Fruit fly (Drosophila melanogaster) whole organism, embryonic: ENCODE data around the gene Mks1.
A peak's percentile ranks its signal among the peaks of the same experiment; 100 is the strongest.

Source experiments
- B-H1 ChIP-seq: fragments of 200-800 bp; sonication (Bioruptor generic); IDR thresholded peaks from 3 replicates; pipeline ENCODE4 v1.3.6; 2022; ENCODE audit warnings: missing biosample characterization, missing genetic modification characterization
- BEAF-32 ChIP-seq: fragments of 200-800 bp; sonication (Bioruptor generic); optimal IDR thresholded peaks from 3 replicates; lab custom pipeline; 2017; ENCODE audit warnings: missing biosample characterization, missing genetic modification characterization, mild to moderate bottlenecking, moderate library complexity, missing genetic modification reagents
- CG11696 ChIP-seq: fragments of 200-800 bp; sonication (Bioruptor generic); IDR thresholded peaks from 2 replicates; pipeline ENCODE4 v1.3.6; 2022; ENCODE audit warnings: missing biosample characterization, missing genetic modification characterization
- CG11723 ChIP-seq: fragments of 200-800 bp; sonication (Bioruptor generic); optimal IDR thresholded peaks from 2 replicates; lab custom pipeline; 2017; ENCODE audit warnings: missing biosample characterization, mild to moderate bottlenecking, missing genetic modification characterization
- CG12236 ChIP-seq: fragments of 200-800 bp; sonication (Bioruptor generic); optimal IDR thresholded peaks from 2 replicates; lab custom pipeline; 2016; ENCODE audit warnings: missing biosample characterization, missing genetic modification characterization
- CG12942 ChIP-seq: fragments of 200-800 bp; sonication (Bioruptor generic); optimal IDR thresholded peaks from 3 replicates; lab custom pipeline; 2016; ENCODE audit warnings: missing biosample characterization, missing genetic modification characterization
- CG14710 ChIP-seq: fragments of 200-800 bp; sonication (Bioruptor generic); optimal IDR thresholded peaks from 3 replicates; lab custom pipeline; 2019; ENCODE audit warnings: missing biosample characterization, mild to moderate bottlenecking, missing genetic modification characterization, moderate library complexity
- CG15696 ChIP-seq: fragments of 200-800 bp; sonication (Bioruptor generic); optimal IDR thresholded peaks from 2 replicates; lab custom pipeline; 2019; ENCODE audit warnings: missing biosample characterization, mild to moderate bottlenecking, missing genetic modification characterization, moderate library complexity
- CG1602 ChIP-seq: fragments of 200-800 bp; sonication (Bioruptor generic); optimal IDR thresholded peaks from 3 replicates; lab custom pipeline; 2016; ENCODE audit warnings: missing biosample characterization, missing genetic modification characterization
- CG17802 ChIP-seq: fragments of 200-800 bp; sonication (Bioruptor generic); optimal IDR thresholded peaks from 2 replicates; lab custom pipeline; 2018; ENCODE audit warnings: missing biosample characterization, mild to moderate bottlenecking, missing genetic modification characterization, moderate library complexity
- CG2678 ChIP-seq: fragments of 200-800 bp; sonication (Bioruptor generic); optimal IDR thresholded peaks from 3 replicates; lab custom pipeline; 2019; ENCODE audit warnings: missing biosample characterization, mild to moderate bottlenecking, missing genetic modification characterization, moderate library complexity
- CG4730 ChIP-seq: fragments of 200-800 bp; sonication (Bioruptor generic); IDR thresholded peaks from 2 replicates; pipeline ENCODE4 v1.3.6; 2022; ENCODE audit warnings: missing biosample characterization, missing genetic modification characterization
- CG4820 ChIP-seq: fragments of 200-800 bp; sonication (Bioruptor generic); optimal IDR thresholded peaks from 3 replicates; lab custom pipeline; 2016; ENCODE audit warnings: missing biosample characterization, missing genetic modification characterization
- CG5180 ChIP-seq: fragments of 200-800 bp; sonication (Bioruptor generic); optimal IDR thresholded peaks from 3 replicates; lab custom pipeline; 2017; ENCODE audit warnings: missing biosample characterization, missing genetic modification characterization, mild to moderate bottlenecking, moderate library complexity, missing genetic modification reagents
- CG5245 ChIP-seq: fragments of 200-800 bp; sonication (Bioruptor generic); optimal IDR thresholded peaks from 3 replicates; lab custom pipeline; 2016; ENCODE audit warnings: missing biosample characterization, missing genetic modification characterization
- CG7928 ChIP-seq: fragments of 200-800 bp; sonication (Bioruptor generic); optimal IDR thresholded peaks from 2 replicates; lab custom pipeline; 2017; ENCODE audit warnings: missing biosample characterization, mild to moderate bottlenecking, missing genetic modification characterization
- CG7963 ChIP-seq: fragments of 200-800 bp; sonication (Bioruptor generic); IDR thresholded peaks from 3 replicates; pipeline ENCODE4 v1.3.6; 2022; ENCODE audit warnings: missing biosample characterization, missing genetic modification characterization; ENCODE audit not compliant: partially characterized antibody
- CG8944 ChIP-seq: fragments of 200-800 bp; sonication (Bioruptor generic); optimal IDR thresholded peaks from 3 replicates; lab custom pipeline; 2016; ENCODE audit warnings: missing biosample characterization, missing genetic modification characterization
- Dip3 ChIP-seq: fragments of 200-800 bp; sonication (Bioruptor generic); optimal IDR thresholded peaks from 3 replicates; lab custom pipeline; 2016; ENCODE audit warnings: missing biosample characterization, missing genetic modification characterization
- Elba2 ChIP-seq: fragments of 200-800 bp; sonication (Bioruptor generic); optimal IDR thresholded peaks from 3 replicates; lab custom pipeline; 2016; ENCODE audit warnings: missing biosample characterization, missing genetic modification characterization
- Hr3 ChIP-seq: fragments of 200-800 bp; sonication (Bioruptor generic); optimal IDR thresholded peaks from 3 replicates; lab custom pipeline; 2016; ENCODE audit warnings: missing biosample characterization, missing genetic modification characterization
- Hsf ChIP-seq: fragments of 200-800 bp; sonication (Bioruptor generic); optimal IDR thresholded peaks from 3 replicates; lab custom pipeline; 2016; ENCODE audit warnings: missing biosample characterization, missing genetic modification characterization
- Mad ChIP-seq: fragments of 200-800 bp; sonication (Bioruptor generic); optimal IDR thresholded peaks from 2 replicates; lab custom pipeline; 2016; ENCODE audit warnings: missing biosample characterization, missing genetic modification characterization
- Max ChIP-seq: fragments of 200-800 bp; sonication (Bioruptor generic); optimal IDR thresholded peaks from 2 replicates; lab custom pipeline; 2016; ENCODE audit warnings: missing biosample characterization, mild to moderate bottlenecking, missing genetic modification characterization
- Optix ChIP-seq: fragments of 200-800 bp; sonication (Bioruptor generic); IDR thresholded peaks from 3 replicates; pipeline ENCODE4 v1.3.6; 2022; ENCODE audit warnings: missing biosample characterization, missing genetic modification characterization
- Stat92E ChIP-seq, 3 experiments: fragments of >200 bp in 2 of 3; fragments of 200-800 bp in 1 of 3; sonication (Bioruptor generic) in 1 of 3; optimal IDR thresholded peaks; 2 replicates each; lab custom pipeline; 2017 to 2019; ENCODE audit warnings: missing biosample characterization in 3 of 3, missing genetic modification characterization in 3 of 3, mild to moderate bottlenecking in 1 of 3, moderate library complexity in 1 of 3
- Trl ChIP-seq, 3 experiments: fragments of >200 bp in 2 of 3; fragments of 200-800 bp in 1 of 3; sonication (Bioruptor generic) in 1 of 3; optimal IDR thresholded peaks; 2 replicates in 1 of 3; 3 replicates in 2 of 3; lab custom pipeline; 2016 to 2017; ENCODE audit warnings: missing biosample characterization in 1 of 3, missing genetic modification characterization in 1 of 3
- Xrp1 ChIP-seq: fragments of 200-800 bp; sonication (Bioruptor generic); IDR thresholded peaks from 2 replicates; pipeline ENCODE4 v1.3.6; 2022; ENCODE audit warnings: missing biosample characterization, missing genetic modification characterization
- bcd ChIP-seq: fragments of 200-800 bp; sonication (Bioruptor generic); optimal IDR thresholded peaks from 2 replicates; lab custom pipeline; 2017; ENCODE audit warnings: missing biosample characterization, mild to moderate bottlenecking, missing genetic modification characterization
- cato ChIP-seq: fragments of 200-800 bp; sonication (Bioruptor generic); optimal IDR thresholded peaks from 2 replicates; lab custom pipeline; 2016; ENCODE audit warnings: missing biosample characterization, missing genetic modification characterization, borderline replicate concordance
- chm ChIP-seq: fragments of 200-800 bp; sonication (Bioruptor generic); IDR thresholded peaks from 2 replicates; pipeline ENCODE4 v1.3.6; 2022; ENCODE audit warnings: missing biosample characterization, missing genetic modification characterization
- danr ChIP-seq: fragments of 200-800 bp; sonication (Bioruptor generic); IDR thresholded peaks from 2 replicates; pipeline ENCODE4 v1.3.6; 2022; ENCODE audit warnings: missing biosample characterization, missing genetic modification characterization
- dysf ChIP-seq: fragments of 200-800 bp; sonication (Bioruptor generic); IDR thresholded peaks from 3 replicates; pipeline ENCODE4 v1.3.6; 2022; ENCODE audit warnings: missing biosample characterization, missing genetic modification characterization
- emc ChIP-seq: fragments of 200-800 bp; sonication (Bioruptor generic); optimal IDR thresholded peaks from 2 replicates; lab custom pipeline; 2016; ENCODE audit warnings: missing biosample characterization, missing genetic modification characterization
- fd96Cb ChIP-seq: fragments of 200-800 bp; sonication (Bioruptor generic); optimal IDR thresholded peaks from 2 replicates; lab custom pipeline; 2018; ENCODE audit warnings: missing biosample characterization, mild to moderate bottlenecking, missing genetic modification characterization, moderate library complexity
- gcm2 ChIP-seq: fragments of 200-800 bp; sonication (Bioruptor generic); optimal IDR thresholded peaks from 2 replicates; lab custom pipeline; 2016; ENCODE audit warnings: missing biosample characterization, missing genetic modification characterization
- grau ChIP-seq: fragments of 200-800 bp; optimal IDR thresholded peaks from 3 replicates; lab custom pipeline; 2019; ENCODE audit warnings: missing biosample characterization, mild to moderate bottlenecking, missing genetic modification characterization, moderate library complexity
- knrl ChIP-seq: fragments of 200-800 bp; sonication (Bioruptor generic); IDR thresholded peaks from 3 replicates; pipeline ENCODE4 v1.3.6; 2022; ENCODE audit warnings: missing biosample characterization, missing genetic modification characterization; ENCODE audit not compliant: partially characterized antibody
- lbe ChIP-seq: fragments of 200-800 bp; sonication (Bioruptor generic); optimal IDR thresholded peaks from 2 replicates; lab custom pipeline; 2016; ENCODE audit warnings: missing biosample characterization, mild to moderate bottlenecking, missing genetic modification characterization
- lmd ChIP-seq: fragments of 200-800 bp; sonication (Bioruptor generic); IDR thresholded peaks from 2 replicates; pipeline ENCODE4 v1.3.6; 2022; ENCODE audit warnings: missing biosample characterization, missing genetic modification characterization
- onecut ChIP-seq: fragments of 200-800 bp; sonication (Bioruptor generic); IDR thresholded peaks from 2 replicates; pipeline ENCODE4 v1.3.6; 2022; ENCODE audit warnings: missing biosample characterization, missing genetic modification characterization
- phol ChIP-seq: fragments of 200-800 bp; sonication (Bioruptor generic); optimal IDR thresholded peaks from 3 replicates; lab custom pipeline; 2018; ENCODE audit warnings: missing biosample characterization, mild to moderate bottlenecking, missing genetic modification characterization, moderate library complexity
- prd ChIP-seq, 3 experiments: fragments of >200 bp in 2 of 3; fragments of 200-800 bp in 1 of 3; sonication (Bioruptor generic) in 1 of 3; optimal IDR thresholded peaks in 2 of 3; IDR thresholded peaks in 1 of 3; 2 replicates in 2 of 3; 3 replicates in 1 of 3; pipeline versions ENCODE4 v1.3.6 to Lab custom; 2017 to 2022; ENCODE audit warnings: missing biosample characterization in 1 of 3, missing genetic modification characterization in 1 of 3
- ssp ChIP-seq: fragments of 200-800 bp; sonication (Bioruptor generic); IDR thresholded peaks from 2 replicates; pipeline ENCODE4 v1.3.6; 2022; ENCODE audit warnings: missing biosample characterization, missing genetic modification characterization
- stwl ChIP-seq: fragments of 200-800 bp; sonication (Bioruptor generic); optimal IDR thresholded peaks from 3 replicates; lab custom pipeline; 2018; ENCODE audit warnings: missing biosample characterization, mild to moderate bottlenecking, missing genetic modification characterization, moderate library complexity
- trem ChIP-seq: fragments of 200-800 bp; optimal IDR thresholded peaks from 3 replicates; lab custom pipeline; 2019; ENCODE audit warnings: missing biosample characterization, mild to moderate bottlenecking, missing genetic modification characterization, moderate library complexity
- trh ChIP-seq: fragments of 200-800 bp; sonication (Bioruptor generic); optimal IDR thresholded peaks from 2 replicates; lab custom pipeline; 2016; ENCODE audit warnings: missing biosample characterization, missing genetic modification characterization
- vvl ChIP-seq: fragments of 200-800 bp; sonication (Bioruptor generic); IDR thresholded peaks from 2 replicates; pipeline ENCODE4 v1.3.6; 2022; ENCODE audit warnings: missing biosample characterization, missing genetic modification characterization

Gene Mks1

DNA sequence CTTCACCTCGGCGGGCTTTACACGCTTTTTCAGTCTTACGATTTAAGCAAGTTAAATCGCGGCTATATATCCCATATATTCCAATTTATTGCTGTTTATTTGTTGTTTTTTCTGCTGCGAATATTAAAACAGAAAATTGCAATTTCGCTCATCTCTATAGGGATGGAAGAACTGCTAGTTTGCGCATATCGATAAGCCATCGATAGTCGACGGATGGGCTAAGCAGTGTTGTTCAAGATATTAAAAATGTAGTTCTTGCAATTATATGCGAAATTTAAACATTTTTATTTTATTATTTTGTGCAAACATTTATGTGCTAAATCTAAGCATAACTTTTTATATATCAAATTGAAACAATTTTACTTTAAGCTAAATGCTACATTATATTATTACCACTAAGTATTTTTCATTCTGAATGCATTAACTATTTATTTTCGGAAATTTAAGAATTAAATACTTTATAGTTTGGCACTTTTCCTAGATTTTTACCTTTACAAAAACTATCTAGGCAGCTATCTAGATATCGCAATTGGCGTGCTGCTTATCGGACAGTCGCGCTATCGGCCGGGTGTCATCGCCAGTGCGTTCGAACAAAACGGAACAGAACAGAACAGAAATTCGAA, 33.4 kb downstream of the Mks1 start, which contains the start of the genes Rab40 and CG42258 (continued):
- TF ChIP-seq CG15696 (tag; lab: Kevin White, UChicago), result peak; percentile 25
- peak; percentile 77 for TF ChIP-seq CG14710 (tag; lab: Kevin White, UChicago)
- TF ChIP-seq Hr3, result peak; percentile 57
- TF ChIP-seq knrl (GFP tag; lab: Robert Waterston, UW), result peak; percentile 73; the same call in 2 of the 3 replicates
- peak; percentile 32; the same call in 1 of the 2 replicates for TF ChIP-seq ssp (GFP tag; lab: Robert Waterston, UW)
- peak; percentile 34; the same call in 1 of the 2 replicates for TF ChIP-seq vvl (GFP tag; lab: Robert Waterston, UW)
- no peak for TF ChIP-seq onecut
- peak; percentile 33 for TF ChIP-seq grau (tag; lab: Kevin White, UChicago)
- peak; percentile 19 for TF ChIP-seq trem (tag; lab: Kevin White, UChicago)
- peak; percentile 32 for TF ChIP-seq CG4820 (GFP tag; lab: Kevin White, UChicago)
- peak; percentile 84 for TF ChIP-seq BEAF-32 (GFP tag; lab: Kevin White, UChicago)
- no peak for TF ChIP-seq danr (GFP tag; lab: Robert Waterston, UW)
- TF ChIP-seq CG7928 (GFP tag; lab: Kevin White, UChicago), result peak; percentile 61
- 0 out of 2 replicates have a peak, but pooled peaks have one; percentile 25 for TF ChIP-seq chm (GFP tag; lab: Robert Waterston, UW)
- no peak for TF ChIP-seq B-H1 (GFP tag; lab: Robert Waterston, UW)
- peak; percentile 35 for TF ChIP-seq CG2678
- TF ChIP-seq Stat92E (GFP tag; optimal IDR thresholded peaks at IDR 0.05; lab: Kevin White, UChicago), result no peak
- peak; percentile 56 for TF ChIP-seq phol (tag; lab: Kevin White, UChicago)
- TF ChIP-seq Xrp1 (GFP tag; lab: Robert Waterston, UW), result peak; percentile 46; the same call in 1 of the 2 replicates
- peak; percentile 30; the same call in 1 of the 2 replicates for TF ChIP-seq CG4730 (GFP tag; lab: Robert Waterston, UW)
- no peak for TF ChIP-seq CG11723 (GFP tag; lab: Kevin White, UChicago)
- no peak for TF ChIP-seq Trl (optimal IDR thresholded peaks at IDR 0.05; lab: Kevin White, UChicago)
- TF ChIP-seq Trl (GFP tag; optimal IDR thresholded peaks at IDR 0.05; lab: Kevin White, UChicago), result peak; percentile 1
- no peak for TF ChIP-seq emc (GFP tag; lab: Kevin White, UChicago)
- peak; percentile 30 for TF ChIP-seq bcd
- no peak for TF ChIP-seq gcm2 (GFP tag; lab: Kevin White, UChicago)
- TF ChIP-seq lbe (GFP tag; lab: Kevin White, UChicago), result peak; percentile 40
- TF ChIP-seq lmd, result no peak
- peak; percentile 21 for TF ChIP-seq fd96Cb (tag; lab: Kevin White, UChicago)
- TF ChIP-seq CG7963 (GFP tag; lab: Robert Waterston, UW), result 0 out of 3 replicates have a peak, but pooled peaks have one; percentile 18
- TF ChIP-seq prd (optimal IDR thresholded peaks at IDR 0.05; lab: Kevin White, UChicago), result no peak
- peak; percentile 37; the same call in 2 of the 3 replicates for TF ChIP-seq prd (GFP tag; IDR thresholded peaks at IDR 0.05; lab: Robert Waterston, UW)
- no peak for TF ChIP-seq Elba2 (GFP tag; lab: Kevin White, UChicago)
- TF ChIP-seq CG17802, result no peak
- TF ChIP-seq Max (GFP tag; lab: Kevin White, UChicago), result peak; percentile 16
- TF ChIP-seq Mad (GFP tag; lab: Kevin White, UChicago), result peak; percentile 9
- TF ChIP-seq trh (GFP tag; lab: Kevin White, UChicago), result no peak
- peak; percentile 21 for TF ChIP-seq Dip3
- TF ChIP-seq CG5245 (GFP tag; lab: Kevin White, UChicago), result peak; percentile 21
- TF ChIP-seq CG12236 (GFP tag; lab: Kevin White, UChicago), result no peak
- TF ChIP-seq CG1602 (GFP tag; lab: Kevin White, UChicago), result peak; percentile 16
- TF ChIP-seq CG11696 (GFP tag; lab: Robert Waterston, UW), result no peak
- TF ChIP-seq dysf (GFP tag; lab: Robert Waterston, UW), result peak; percentile 50; the same call in 1 of the 3 replicates
- TF ChIP-seq CG12942 (GFP tag; lab: Kevin White, UChicago), result peak; percentile 14
- TF ChIP-seq CG5180 (GFP tag; lab: Kevin White, UChicago), result peak; percentile 57
- 0 out of 3 replicates have a peak, but pooled peaks have one; percentile 43 for TF ChIP-seq Optix (GFP tag; lab: Robert Waterston, UW)
- peak; percentile 14 for TF ChIP-seq CG8944 (GFP tag; lab: Kevin White, UChicago)
- TF ChIP-seq stwl (tag; lab: Kevin White, UChicago), result peak; percentile 63
- no peak for TF ChIP-seq cato (GFP tag; lab: Kevin White, UChicago)
- TF ChIP-seq Hsf (GFP tag; lab: Kevin White, UChicago), result peak; percentile 58
